Worm (Caenorhabditis elegans) whole organism, L3 larva: ENCODE results near the gene Y50D4B.6.

Source experiments
- R02D3.7 ChIP-seq: fragments of 150-350 bp; optimal IDR thresholded peaks from 2 replicates; lab custom pipeline; 2014; ENCODE audit warnings: missing biosample characterization, missing genetic modification characterization
- ZK546.5 ChIP-seq: sonication (generic microtip); optimal IDR thresholded peaks from 2 replicates; lab custom pipeline; 2017; ENCODE audit warnings: missing biosample characterization, missing genetic modification characterization
- ama-1 ChIP-seq: fragments of 150-350 bp; optimal IDR thresholded peaks from 2 replicates; lab custom pipeline; 2018
- ceh-16 ChIP-seq: sonication (generic microtip); optimal IDR thresholded peaks from 2 replicates; lab custom pipeline; 2017; ENCODE audit warnings: missing biosample characterization, missing genetic modification characterization
- ceh-28 ChIP-seq: fragments of 150-350 bp; optimal IDR thresholded peaks from 2 replicates; lab custom pipeline; 2014; ENCODE audit warnings: missing biosample characterization, missing genetic modification reagents, missing genetic modification characterization
- ceh-82 ChIP-seq: fragments of 150-350 bp; optimal IDR thresholded peaks from 2 replicates; lab custom pipeline; 2014; ENCODE audit warnings: missing biosample characterization, missing genetic modification characterization
- daf-12 ChIP-seq: fragments of 150-350 bp; optimal IDR thresholded peaks from 2 replicates; lab custom pipeline; 2014; ENCODE audit warnings: missing biosample characterization, missing genetic modification reagents, missing genetic modification characterization
- egl-27 ChIP-seq: sonication (generic microtip); optimal IDR thresholded peaks from 4 replicates; lab custom pipeline; 2017; ENCODE audit warnings: missing biosample characterization, missing genetic modification reagents, missing genetic modification characterization
- elt-1 ChIP-seq: fragments of 150-350 bp; optimal IDR thresholded peaks from 2 replicates; lab custom pipeline; 2014; ENCODE audit warnings: missing biosample characterization, missing genetic modification characterization
- elt-2 ChIP-seq: sonication (generic microtip); optimal IDR thresholded peaks from 2 replicates; lab custom pipeline; 2016; ENCODE audit warnings: missing genetic modification reagents, mild to moderate bottlenecking, missing genetic modification characterization, missing compliant biosample characterization
- eor-1 ChIP-seq, 2 experiments: fragments of 150-350 bp; optimal IDR thresholded peaks; 2 replicates each; lab custom pipeline; 2014 to 2018; ENCODE audit warnings: missing biosample characterization in 2 of 2, missing genetic modification characterization in 2 of 2
- fkh-10 ChIP-seq: sonication (generic microtip); optimal IDR thresholded peaks from 2 replicates; lab custom pipeline; 2017; ENCODE audit warnings: missing biosample characterization, missing genetic modification reagents, missing genetic modification characterization
- fkh-2 ChIP-seq: fragments of 150-350 bp; optimal IDR thresholded peaks from 2 replicates; lab custom pipeline; 2014; ENCODE audit warnings: missing biosample characterization, missing genetic modification reagents, missing genetic modification characterization
- jun-1 ChIP-seq: fragments of 150-350 bp; optimal IDR thresholded peaks from 2 replicates; lab custom pipeline; 2014; ENCODE audit warnings: missing biosample characterization, missing genetic modification reagents, missing genetic modification characterization
- lin-15B ChIP-seq: fragments of 150-350 bp; optimal IDR thresholded peaks from 2 replicates; lab custom pipeline; 2014; ENCODE audit warnings: missing biosample characterization, missing genetic modification characterization
- lin-39 ChIP-seq: fragments of 150-350 bp; optimal IDR thresholded peaks from 2 replicates; lab custom pipeline; 2018; ENCODE audit warnings: missing biosample characterization, missing genetic modification reagents, missing genetic modification characterization
- mml-1 ChIP-seq: fragments of 150-350 bp; sonication (generic microtip); optimal IDR thresholded peaks from 3 replicates; lab custom pipeline; 2014; ENCODE audit warnings: missing biosample characterization, missing genetic modification characterization
- nfya-1 ChIP-seq: sonication (generic microtip); optimal IDR thresholded peaks from 2 replicates; lab custom pipeline; 2017; ENCODE audit warnings: missing genetic modification characterization, mild to moderate bottlenecking, missing compliant biosample characterization, antibody characterized with exemption, moderate library complexity; ENCODE audit not compliant: insufficient read depth
- nhr-11 ChIP-seq: fragments of 150-350 bp; optimal IDR thresholded peaks from 2 replicates; lab custom pipeline; 2014; ENCODE audit warnings: missing biosample characterization, missing genetic modification characterization
- nhr-12 ChIP-seq: fragments of 150-350 bp; optimal IDR thresholded peaks from 2 replicates; lab custom pipeline; 2014; ENCODE audit warnings: missing biosample characterization, missing genetic modification characterization
- nhr-23 ChIP-seq: fragments of 150-350 bp; optimal IDR thresholded peaks from 2 replicates; lab custom pipeline; 2014; ENCODE audit warnings: missing biosample characterization, missing genetic modification reagents, missing genetic modification characterization
- nhr-237 ChIP-seq: fragments of 150-350 bp; optimal IDR thresholded peaks from 2 replicates; lab custom pipeline; 2014; ENCODE audit warnings: missing biosample characterization, missing genetic modification characterization
- nhr-25 ChIP-seq: sonication (generic microtip); optimal IDR thresholded peaks from 2 replicates; lab custom pipeline; 2017; ENCODE audit warnings: missing biosample characterization, missing genetic modification characterization
- nhr-28 ChIP-seq: fragments of 150-350 bp; optimal IDR thresholded peaks from 2 replicates; lab custom pipeline; 2014; ENCODE audit warnings: missing biosample characterization, missing genetic modification characterization
- nhr-43 ChIP-seq: sonication (generic microtip); optimal IDR thresholded peaks from 2 replicates; lab custom pipeline; 2016; ENCODE audit warnings: mild to moderate bottlenecking, missing genetic modification characterization, missing compliant biosample characterization; ENCODE audit not compliant: poor library complexity, severe bottlenecking
- nhr-67 ChIP-seq: fragments of 150-350 bp; optimal IDR thresholded peaks from 2 replicates; lab custom pipeline; 2014; ENCODE audit warnings: missing biosample characterization, missing genetic modification characterization
- nhr-77 ChIP-seq: fragments of 150-350 bp; optimal IDR thresholded peaks from 2 replicates; lab custom pipeline; 2014; ENCODE audit warnings: missing biosample characterization, missing genetic modification characterization
- pqm-1 ChIP-seq: fragments of 150-350 bp; optimal IDR thresholded peaks from 2 replicates; lab custom pipeline; 2017; ENCODE audit warnings: missing biosample characterization, missing genetic modification characterization, inconsistent platforms
- snpc-4 ChIP-seq: fragments of 150-350 bp; optimal IDR thresholded peaks from 2 replicates; lab custom pipeline; 2014; ENCODE audit warnings: missing biosample characterization, missing genetic modification characterization
- tbx-2 ChIP-seq: sonication (generic microtip); optimal IDR thresholded peaks from 2 replicates; lab custom pipeline; 2016; ENCODE audit warnings: mild to moderate bottlenecking, missing genetic modification characterization, missing compliant biosample characterization
- unc-39 ChIP-seq: sonication (generic microtip); optimal IDR thresholded peaks from 4 replicates; lab custom pipeline; 2017; ENCODE audit warnings: missing biosample characterization, missing genetic modification characterization
- unc-62 ChIP-seq: fragments of 150-350 bp; sonication (generic microtip); optimal IDR thresholded peaks from 4 replicates; lab custom pipeline; 2014; ENCODE audit warnings: missing biosample characterization, missing genetic modification reagents, missing genetic modification characterization
- zag-1 ChIP-seq: fragments of 150-350 bp; optimal IDR thresholded peaks from 2 replicates; lab custom pipeline; 2014; ENCODE audit warnings: missing biosample characterization, missing genetic modification characterization
- ztf-11 ChIP-seq: fragments of 150-350 bp; optimal IDR thresholded peaks from 2 replicates; lab custom pipeline; 2014; ENCODE audit warnings: missing biosample characterization, missing genetic modification characterization

The Y50D4B.6 gene

ce11 chrV:1100280-1100679 lies 16.2 kb downstream of the Y50D4B.6 start, which contains the start of gene Y50D4B.2:
Gene Y50D4B.2, plus strand, starts transcription at chrV:1100580.
- TF ChIP-seq nhr-43 (tag; lab: Kevin White, UChicago) (no peak), ceh-82 (no peak), unc-39 (no peak), pqm-1 (no peak), snpc-4 (tag; lab: Kevin White, UChicago) (no peak), elt-1 (tag; lab: Kevin White, UChicago) (no peak), nhr-25 (no peak), nhr-11 (no peak), ama-1 (lab: Kevin White, UChicago) (no peak), tbx-2 (tag; lab: Kevin White, UChicago) (no peak), zag-1 (no peak), nhr-77 (tag; lab: Kevin White, UChicago) (no peak), ZK546.5 (no peak), nfya-1 (tag; lab: Kevin White, UChicago) (no peak), jun-1 (no peak), ceh-16 (no peak), egl-27 (no peak), nhr-67 (tag; lab: Kevin White, UChicago) (no peak), fkh-2 (no peak), nhr-23 (tag; lab: Kevin White, UChicago) (no peak)

ce11 chrV:1102569-1102968 lies 18.5 kb downstream of the Y50D4B.6 start:
- no peak for TF ChIP-seq nfya-1 (tag; lab: Kevin White, UChicago)
- no peak for TF ChIP-seq nhr-12 (tag; lab: Kevin White, UChicago)
- TF ChIP-seq elt-1 (tag; lab: Kevin White, UChicago): no peak
- no peak for TF ChIP-seq nhr-43 (tag; lab: Kevin White, UChicago)
- TF ChIP-seq nhr-11: no peak
- no peak for TF ChIP-seq fkh-10 (GFP tag; lab: Kevin White, UChicago)
- TF ChIP-seq lin-39 (tag; lab: Kevin White, UChicago): no peak
- TF ChIP-seq daf-12 (tag; lab: Kevin White, UChicago): no peak
- TF ChIP-seq nhr-237 (tag; lab: Kevin White, UChicago): no peak
- no peak for TF ChIP-seq ztf-11 (tag; lab: Kevin White, UChicago)
- no peak for TF ChIP-seq ZK546.5
- no peak for TF ChIP-seq egl-27

DNA sequence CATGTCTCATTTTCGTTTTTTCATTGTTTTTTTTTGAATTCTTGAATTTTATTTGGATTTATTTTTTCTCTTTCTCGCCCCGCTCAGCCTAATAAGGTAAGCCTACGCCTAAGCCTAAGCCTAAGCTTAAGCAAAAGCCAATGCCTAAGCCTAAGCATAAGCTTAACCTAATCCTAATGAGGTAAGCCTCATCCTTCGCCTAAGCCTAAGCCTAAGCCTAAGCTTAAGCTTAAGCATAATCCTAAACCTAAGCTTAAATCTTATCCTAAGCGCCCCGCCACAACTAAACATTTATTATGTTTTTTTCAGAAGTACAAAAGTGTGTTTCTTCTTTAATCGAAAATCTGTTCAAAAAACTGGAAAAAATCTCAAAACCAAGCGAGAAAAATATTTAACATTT lies 28.1 kb downstream of the Y50D4B.6 start:
- TF ChIP-seq nhr-43 (tag; lab: Kevin White, UChicago) (no peak), fkh-2 (no peak), nfya-1 (tag; lab: Kevin White, UChicago) (no peak), pqm-1 (no peak), tbx-2 (tag; lab: Kevin White, UChicago) (no peak), fkh-10 (GFP tag; lab: Kevin White, UChicago) (no peak), R02D3.7 (no peak)

ce11 chrV:1112658-1113057 lies 28.5 kb downstream of the Y50D4B.6 start, which contains the start of gene Y50D4B.1:
Gene Y50D4B.1, plus strand, starts transcription at chrV:1112958.
- no peak for TF ChIP-seq ceh-28 (tag; lab: Kevin White, UChicago)
- TF ChIP-seq nhr-43 (tag; lab: Kevin White, UChicago): no peak
- TF ChIP-seq ceh-16: no peak
- TF ChIP-seq lin-39 (tag; lab: Kevin White, UChicago): no peak
- TF ChIP-seq nfya-1 (tag; lab: Kevin White, UChicago): no peak
- no peak for TF ChIP-seq jun-1
- TF ChIP-seq eor-1 (tag; optimal IDR thresholded peaks at IDR 0.05; lab: Kevin White, UChicago): no peak

- TF ChIP-seq unc-62 (no peak), ztf-11 (tag; lab: Kevin White, UChicago) (no peak), ceh-16 (no peak), pqm-1 (no peak)
These were observed 36.0 kb downstream of the Y50D4B.6 start for ce11 chrV:1120101-1120500.

DNA sequence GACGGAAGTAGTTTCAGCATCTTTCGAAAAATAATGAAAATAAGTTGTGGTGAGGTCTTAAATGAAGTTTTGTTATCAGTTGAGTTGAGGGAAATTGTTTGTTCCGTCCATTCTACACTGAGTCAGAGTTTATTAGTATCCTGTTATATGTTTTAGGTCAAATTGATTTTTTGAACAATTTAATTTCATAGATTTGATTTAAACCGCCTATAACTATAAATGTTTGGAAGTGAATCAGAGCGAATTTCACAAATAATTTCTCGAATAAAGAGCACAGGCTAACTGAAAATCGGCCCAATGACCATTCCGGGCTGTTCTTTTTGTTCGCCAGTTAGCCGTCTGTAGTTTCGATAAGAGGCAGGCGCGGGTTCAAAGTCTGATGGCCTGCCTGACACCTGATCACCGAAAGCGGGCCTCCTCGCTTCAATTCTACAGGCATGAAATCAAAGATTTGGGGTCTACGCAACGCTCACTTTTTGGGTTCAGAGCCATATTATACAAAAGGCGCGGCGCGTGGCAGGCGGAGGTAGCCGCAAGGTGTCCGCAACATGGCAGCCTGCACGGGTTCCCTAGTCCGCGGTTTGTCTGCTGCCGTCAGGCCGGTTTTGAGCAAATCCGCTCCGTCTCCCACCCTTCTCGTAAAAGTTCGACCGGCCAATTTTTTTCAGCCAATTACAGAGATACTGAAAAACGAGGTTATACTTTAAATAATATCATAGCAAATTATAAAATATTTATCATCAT lies 47.9 kb downstream of the Y50D4B.6 start, which contains the start of gene W07B8.4:
W07B8.4 (minus strand) TSS at position 51 of the 744 bp plus-strand sequence.
- no peak for TF ChIP-seq lin-15B (tag; lab: Kevin White, UChicago)
- TF ChIP-seq nhr-25: no peak
- peak; percentile 49 for TF ChIP-seq elt-2 (tag; lab: Kevin White, UChicago)
- TF ChIP-seq fkh-2: no peak
- no peak for TF ChIP-seq nhr-28
- TF ChIP-seq mml-1 (tag; lab: Kevin White, UChicago): no peak
